Worm (Caenorhabditis elegans): Measurements from ENCODE around the gene memi-1.

memi-1 gene

ce11 chrIV:4749155-4749554 lies 11.1 kb downstream of the memi-1 start:
- TF ChIP-seq tbx-2 (tag; optimal IDR thresholded peaks at IDR 0.05) = no peak
- TF ChIP-seq nfya-1 (tag; optimal IDR thresholded peaks at IDR 0.05; ENCODE audit: insufficient read depth) = no peak
- no peak for TF ChIP-seq unc-62 (GFP tag; optimal IDR thresholded peaks at IDR 0.05)
- no peak for TF ChIP-seq nhr-77 (tag; optimal IDR thresholded peaks at IDR 0.05)
- TF ChIP-seq sea-2 (GFP tag; optimal IDR thresholded peaks at IDR 0.05) = no peak
- TF ChIP-seq nhr-237 (tag; optimal IDR thresholded peaks at IDR 0.05) = no peak
- no peak for TF ChIP-seq R02D3.7 (tag; optimal IDR thresholded peaks at IDR 0.05)
- TF ChIP-seq nhr-11 (tag; optimal IDR thresholded peaks at IDR 0.05) = no peak
- TF ChIP-seq eor-1 (tag; optimal IDR thresholded peaks at IDR 0.05) = no peak

DNA sequence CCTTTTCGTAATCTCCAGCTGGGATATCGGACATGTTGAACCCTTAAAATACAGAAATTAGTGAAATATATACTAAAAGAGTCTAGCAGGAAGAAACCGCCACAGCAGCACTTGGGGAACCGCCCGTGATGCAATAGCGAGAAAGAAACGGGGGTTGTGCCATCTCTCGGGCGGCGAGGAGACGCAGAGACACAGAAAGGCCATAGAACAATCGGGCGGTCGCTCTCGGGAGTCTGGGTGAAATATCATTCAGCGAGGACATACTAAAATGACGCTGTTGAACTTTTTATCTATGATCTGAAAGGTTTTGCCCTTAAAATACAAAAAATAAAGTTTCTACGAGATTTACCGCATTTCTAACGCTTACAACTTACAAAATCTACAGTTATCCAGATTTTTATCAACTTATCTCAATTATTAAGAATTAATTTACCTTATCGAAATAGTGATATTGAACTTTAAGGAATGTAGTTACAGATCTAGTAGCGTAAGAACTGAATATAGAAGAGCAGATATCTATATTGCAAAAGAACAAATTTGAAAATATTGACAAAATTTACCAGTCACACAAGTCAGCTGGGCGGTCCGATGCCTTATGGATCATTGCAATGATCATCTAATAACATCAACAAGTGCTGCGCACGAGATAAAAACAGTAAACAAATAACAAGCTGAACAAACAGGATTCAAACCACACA lies 11.7 kb downstream of the memi-1 start, which contains the start of gene cyc-2.1:
TSS of gene cyc-2.1 (minus strand) at position 605 of the 698 bp plus-strand sequence.
- no peak for TF ChIP-seq nhr-43 (tag; optimal IDR thresholded peaks at IDR 0.05; ENCODE audit: poor library complexity, severe bottlenecking)
- no peak for TF ChIP-seq mml-1 (tag; optimal IDR thresholded peaks at IDR 0.05)
- peak; percentile 67 for TF ChIP-seq R02D3.7 (tag; optimal IDR thresholded peaks at IDR 0.05)
- TF ChIP-seq nhr-67 (tag; optimal IDR thresholded peaks at IDR 0.05) = no peak
- no peak for TF ChIP-seq tbx-2 (tag; optimal IDR thresholded peaks at IDR 0.05)
- no peak for TF ChIP-seq ztf-11 (tag; optimal IDR thresholded peaks at IDR 0.05)
- TF ChIP-seq snpc-4 (tag; optimal IDR thresholded peaks at IDR 0.05) = no peak
- peak; percentile 61 for TF ChIP-seq nhr-77 (tag; optimal IDR thresholded peaks at IDR 0.05)
- no peak for TF ChIP-seq nhr-76 (tag; optimal IDR thresholded peaks at IDR 0.05)
- no peak for TF ChIP-seq egl-5 (tag; optimal IDR thresholded peaks at IDR 0.05)
- no peak for TF ChIP-seq ceh-82 (tag; optimal IDR thresholded peaks at IDR 0.05)
- no peak for TF ChIP-seq unc-62 (GFP tag; optimal IDR thresholded peaks at IDR 0.05)
- TF ChIP-seq ama-1 (optimal IDR thresholded peaks at IDR 0.05) = peak; percentile 84
- TF ChIP-seq lin-15B (tag; optimal IDR thresholded peaks at IDR 0.05) = peak; percentile 83
- peak; percentile 18 for TF ChIP-seq skn-1 (tag; optimal IDR thresholded peaks at IDR 0.05)
- TF ChIP-seq aly-2 (tag; optimal IDR thresholded peaks at IDR 0.05) = peak; percentile 69
- TF ChIP-seq lin-39 (tag; optimal IDR thresholded peaks at IDR 0.05) = peak; percentile 4
- TF ChIP-seq fos-1 (tag; optimal IDR thresholded peaks at IDR 0.05) = peak; percentile 47
- peak; percentile 47 for TF ChIP-seq ceh-28 (tag; optimal IDR thresholded peaks at IDR 0.05)
- no peak for TF ChIP-seq sea-2 (GFP tag; optimal IDR thresholded peaks at IDR 0.05)
- TF ChIP-seq pqm-1 (tag; optimal IDR thresholded peaks at IDR 0.05) = peak; percentile 70
- no peak for TF ChIP-seq nhr-12 (tag; optimal IDR thresholded peaks at IDR 0.05)
- no peak for TF ChIP-seq fkh-10 (GFP tag; optimal IDR thresholded peaks at IDR 0.05)
- peak; percentile 66 for TF ChIP-seq nfya-1 (tag; optimal IDR thresholded peaks at IDR 0.05; ENCODE audit: insufficient read depth)
- TF ChIP-seq hmg-11 (tag; optimal IDR thresholded peaks at IDR 0.05) = peak; percentile 82
- peak; percentile 38 for TF ChIP-seq nhr-23 (tag; optimal IDR thresholded peaks at IDR 0.05)
- no peak for TF ChIP-seq mdl-1 (tag; optimal IDR thresholded peaks at IDR 0.05)
- no peak for TF ChIP-seq fkh-2 (tag; optimal IDR thresholded peaks at IDR 0.05)
- TF ChIP-seq ztf-4 (tag; optimal IDR thresholded peaks at IDR 0.05) = no peak
- TF ChIP-seq nhr-25 (tag; optimal IDR thresholded peaks at IDR 0.05) = peak; percentile 62
- TF ChIP-seq jun-1 (tag; optimal IDR thresholded peaks at IDR 0.05) = peak; percentile 10
- TF ChIP-seq elt-3 (tag; optimal IDR thresholded peaks at IDR 0.05) = no peak
- peak; percentile 68 for TF ChIP-seq lsy-12 (tag; optimal IDR thresholded peaks at IDR 0.05)
- TF ChIP-seq nhr-28 (tag; optimal IDR thresholded peaks at IDR 0.05) = no peak
- peak; percentile 54 for TF ChIP-seq pha-4 (tag; optimal IDR thresholded peaks at IDR 0.05)
- peak; percentile 73 for TF ChIP-seq elt-2 (tag; optimal IDR thresholded peaks at IDR 0.05)
- no peak for TF ChIP-seq nhr-237 (tag; optimal IDR thresholded peaks at IDR 0.05)

DNA sequence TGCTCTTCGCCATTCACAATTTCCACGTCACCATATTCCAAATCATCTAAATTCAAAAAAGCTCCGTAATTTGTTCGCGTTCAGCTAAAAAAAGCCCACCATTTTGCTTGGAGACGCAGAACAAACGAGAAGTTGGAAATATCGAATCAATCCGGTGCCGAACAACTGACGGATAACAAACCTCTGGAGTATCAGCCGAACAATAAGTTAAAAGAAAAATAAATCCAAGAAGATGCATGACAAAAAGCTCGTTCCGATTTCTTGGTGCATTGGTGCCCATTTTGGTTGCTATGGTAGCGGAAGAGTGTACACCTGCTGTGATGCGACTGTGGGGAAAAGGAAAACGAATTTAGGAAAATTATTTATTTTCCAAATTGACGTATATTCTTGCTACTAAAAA lies 12.7 kb downstream of the memi-1 start, which contains the start of gene tctn-1:
TSS of gene tctn-1 (minus strand) at position 280 of the 400 bp plus-strand sequence.
- TF ChIP-seq ceh-9 (tag; optimal IDR thresholded peaks at IDR 0.05) (no peak), tbx-2 (tag; optimal IDR thresholded peaks at IDR 0.05) (no peak), lin-15B (tag; optimal IDR thresholded peaks at IDR 0.05) (peak; percentile 16), sea-2 (GFP tag; optimal IDR thresholded peaks at IDR 0.05) (no peak), elt-2 (tag; optimal IDR thresholded peaks at IDR 0.05) (no peak), ama-1 (optimal IDR thresholded peaks at IDR 0.05) (peak; percentile 65), nfya-1 (tag; optimal IDR thresholded peaks at IDR 0.05; ENCODE audit: insufficient read depth) (peak; percentile 24), ceh-16 (tag; optimal IDR thresholded peaks at IDR 0.05) (no peak), R02D3.7 (tag; optimal IDR thresholded peaks at IDR 0.05) (peak; percentile 36), mml-1 (tag; optimal IDR thresholded peaks at IDR 0.05) (no peak), snpc-4 (tag; optimal IDR thresholded peaks at IDR 0.05) (no peak)
